Worm (Caenorhabditis elegans): ENCODE results near the gene col-90.

ce11 chrIII:7924821-7925220 lies 23.8 kb upstream of the col-90 start, which contains the start of gene tag-250:
- TF ChIP-seq tbx-2 (tag; optimal IDR thresholded peaks at IDR 0.05) (no peak), dmd-4 (tag; optimal IDR thresholded peaks at IDR 0.05; ENCODE audit: borderline replicate concordance) (no peak), fkh-10 (GFP tag; optimal IDR thresholded peaks at IDR 0.05) (no peak), ceh-14 (tag; optimal IDR thresholded peaks at IDR 0.05) (no peak), rnt-1 (tag; optimal IDR thresholded peaks at IDR 0.05) (no peak), pha-4 (tag; optimal IDR thresholded peaks at IDR 0.05) (no peak)
